Fruit fly (Drosophila melanogaster): ENCODE data around the gene CG9215.

CG9215 gene

dm6 chrX:15594230-15594857, 11.7 kb upstream of the CG9215 start (continued):
- no peak for TF ChIP-seq Hmx (GFP tag; optimal IDR thresholded peaks at IDR 0.05)
- TF ChIP-seq sug (tag; optimal IDR thresholded peaks at IDR 0.05): peak; percentile 3
- TF ChIP-seq CG7556 (GFP tag; optimal IDR thresholded peaks at IDR 0.05): no peak
- no peak for TF ChIP-seq Awh (GFP tag; IDR thresholded peaks at IDR 0.05)
- TF ChIP-seq disco-r (GFP tag; optimal IDR thresholded peaks at IDR 0.05): no peak
- TF ChIP-seq zen (tag; optimal IDR thresholded peaks at IDR 0.05): peak; percentile 2
- peak; percentile 30 for TF ChIP-seq az2 (GFP tag; optimal IDR thresholded peaks at IDR 0.05)
- TF ChIP-seq CG11504 (tag; optimal IDR thresholded peaks at IDR 0.05): peak; percentile 93
- TF ChIP-seq CG7928 (GFP tag; optimal IDR thresholded peaks at IDR 0.05): no peak
- 0 out of 3 replicates have a peak, but pooled peaks have one; percentile 22 for TF ChIP-seq vnd (GFP tag; IDR thresholded peaks at IDR 0.05; ENCODE audit: partially characterized antibody)
- TF ChIP-seq CG2116 (GFP tag; optimal IDR thresholded peaks at IDR 0.05): no peak
- peak; percentile 5 for TF ChIP-seq CG12942 (GFP tag; optimal IDR thresholded peaks at IDR 0.05)
- TF ChIP-seq HLHmδ (GFP tag; optimal IDR thresholded peaks at IDR 0.05): no peak
- no peak for TF ChIP-seq esg (GFP tag; conservative IDR thresholded peaks at IDR 0.05)
- TF ChIP-seq CG31224 (GFP tag; IDR thresholded peaks at IDR 0.05): no peak
- no peak for TF ChIP-seq NC2α (GFP tag; optimal IDR thresholded peaks at IDR 0.05)
- TF ChIP-seq eve (GFP tag; optimal IDR thresholded peaks at IDR 0.05): no peak
- no peak for TF ChIP-seq MESR4 (GFP tag; optimal IDR thresholded peaks at IDR 0.05)
- TF ChIP-seq ftz-f1 (GFP tag; optimal IDR thresholded peaks at IDR 0.05): no peak
- no peak for TF ChIP-seq slp2 (GFP tag; optimal IDR thresholded peaks at IDR 0.05)
- no peak for TF ChIP-seq CG8089 (GFP tag; optimal IDR thresholded peaks at IDR 0.05)
- TF ChIP-seq Myb (GFP tag; optimal IDR thresholded peaks at IDR 0.05): no peak
- TF ChIP-seq CG5953 (GFP tag; IDR thresholded peaks at IDR 0.05): 0 out of 2 replicates have a peak, but pooled peaks have one; percentile 22
- no peak for TF ChIP-seq emc (GFP tag; optimal IDR thresholded peaks at IDR 0.05)
- no peak for TF ChIP-seq btn (GFP tag; optimal IDR thresholded peaks at IDR 0.05)
- TF ChIP-seq scrt (GFP tag; optimal IDR thresholded peaks at IDR 0.05): no peak
- no peak for TF ChIP-seq CG6683 (GFP tag; optimal IDR thresholded peaks at IDR 0.05)
- TF ChIP-seq Sox100B (GFP tag; optimal IDR thresholded peaks at IDR 0.05): no peak
- peak; percentile 8 for TF ChIP-seq Vsx1 (GFP tag; optimal IDR thresholded peaks at IDR 0.05)
- TF ChIP-seq cwo (GFP tag; optimal IDR thresholded peaks at IDR 0.05): no peak
- peak; percentile 51 for TF ChIP-seq twi (tag; optimal IDR thresholded peaks at IDR 0.05)
- no peak for TF ChIP-seq cas (GFP tag; IDR thresholded peaks at IDR 0.05)
- no peak for TF ChIP-seq en (GFP tag; optimal IDR thresholded peaks at IDR 0.05)
- no peak for TF ChIP-seq CG9609 (GFP tag; optimal IDR thresholded peaks at IDR 0.05)
- TF ChIP-seq hth (optimal IDR thresholded peaks at IDR 0.05): no peak
- TF ChIP-seq Hr3 (GFP tag; optimal IDR thresholded peaks at IDR 0.05): no peak
- no peak for TF ChIP-seq CG6654 (GFP tag; optimal IDR thresholded peaks at IDR 0.05)
- TF ChIP-seq ken (GFP tag; IDR thresholded peaks at IDR 0.05): peak; percentile 66; the same call in 2 of the 3 replicates
- no peak for TF ChIP-seq rib (GFP tag; IDR thresholded peaks at IDR 0.05)
- no peak for TF ChIP-seq CG34224 (GFP tag; IDR thresholded peaks at IDR 0.05; ENCODE audit: partially characterized antibody)
- TF ChIP-seq CG31365 (tag; optimal IDR thresholded peaks at IDR 0.05): no peak
- TF ChIP-seq ac (GFP tag; optimal IDR thresholded peaks at IDR 0.05): no peak
- no peak for TF ChIP-seq CG12659 (GFP tag; optimal IDR thresholded peaks at IDR 0.05)
- TF ChIP-seq Hey (tag; optimal IDR thresholded peaks at IDR 0.05): no peak
- no peak for TF ChIP-seq ash1 (GFP tag; optimal IDR thresholded peaks at IDR 0.05)
- TF ChIP-seq klu (GFP tag; IDR thresholded peaks at IDR 0.05): peak; percentile 35; the same call in 1 of the 2 replicates
- no peak for TF ChIP-seq Dip2 (GFP tag; IDR thresholded peaks at IDR 0.05)
- no peak for TF ChIP-seq CG14050 (GFP tag; IDR thresholded peaks at IDR 0.05)
- peak; percentile 25 for TF ChIP-seq Hmr (GFP tag; optimal IDR thresholded peaks at IDR 0.05)
- TF ChIP-seq Lhr (GFP tag; optimal IDR thresholded peaks at IDR 0.05): peak; percentile 51

Data from whole organism, embryonic.